Worm (Caenorhabditis elegans) whole organism, midembryonic: ENCODE data around the gene T17A3.12.

ENCODE experiments used
- T22C8.4 ChIP-seq: fragments of 200-800 bp; sonication (Bioruptor generic); IDR thresholded peaks from 2 replicates; pipeline ENCODE4 v1.3.6; 2022; ENCODE audit warnings: missing genetic modification characterization, missing compliant biosample characterization
- ztf-23 ChIP-seq: fragments of 200-800 bp; sonication (Bioruptor generic); IDR thresholded peaks from 2 replicates; pipeline ENCODE4 v1.3.6; 2022; ENCODE audit warnings: missing genetic modification reagents, missing genetic modification characterization, missing compliant biosample characterization

DNA sequence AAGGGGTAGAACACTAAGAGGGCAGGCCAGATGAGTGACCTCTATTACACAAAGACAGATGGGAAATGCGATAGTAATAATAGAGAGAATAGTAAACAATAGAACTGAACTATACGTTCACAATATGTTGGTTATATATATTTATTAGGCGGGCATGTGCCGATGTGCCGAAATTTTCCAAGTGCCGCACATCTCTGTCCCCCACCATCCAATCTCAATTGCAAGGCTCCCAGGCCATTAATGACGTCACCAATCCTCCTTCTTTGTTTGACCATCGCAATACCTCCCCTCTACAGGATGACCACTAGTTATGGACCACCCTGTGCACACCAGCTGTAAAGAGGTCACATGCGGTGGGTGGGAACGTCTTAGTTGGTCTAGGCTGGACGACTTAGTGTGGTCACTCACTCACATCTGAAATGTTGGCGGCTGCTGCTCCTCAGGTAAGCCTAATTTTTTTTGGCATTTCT lies 34.2 kb upstream of the T17A3.12 start, which contains the start of gene F40G9.6:
- TF ChIP-seq ztf-23 (GFP tag; lab: Robert Waterston, UW) (no peak), T22C8.4 (no peak)
